Worm (Caenorhabditis elegans) whole organism, young adult: Measurements from ENCODE around the gene F47B8.18.
A peak's percentile ranks its signal among the peaks of the same experiment; 100 is the strongest.

ENCODE experiments used
- B0336.3 ChIP-seq: fragments of 200-800 bp; sonication (Bioruptor generic); IDR thresholded peaks from 2 replicates; pipeline ENCODE4 v1.3.6; 2022; ENCODE audit warnings: missing genetic modification characterization, missing compliant biosample characterization
- F23B12.7 ChIP-seq: sonication (generic microtip); optimal IDR thresholded peaks from 2 replicates; lab custom pipeline; 2017; ENCODE audit warnings: missing genetic modification characterization, mild to moderate bottlenecking, missing compliant biosample characterization, antibody characterized with exemption, moderate library complexity; ENCODE audit not compliant: insufficient read depth
- F33H1.4 ChIP-seq: fragments of 200-800 bp; sonication (Bioruptor generic); IDR thresholded peaks from 2 replicates; pipeline ENCODE4 v1.3.6; 2022; ENCODE audit warnings: missing genetic modification reagents, missing genetic modification characterization, missing compliant biosample characterization
- F37B4.10 ChIP-seq: fragments of 200-800 bp; sonication (Bioruptor generic); IDR thresholded peaks from 2 replicates; pipeline ENCODE4 v1.3.6; 2022; ENCODE audit warnings: missing genetic modification characterization, missing compliant biosample characterization
- F49E8.2 ChIP-seq: sonication (generic microtip); optimal IDR thresholded peaks from 3 replicates; lab custom pipeline; 2017; ENCODE audit warnings: missing genetic modification characterization, mild to moderate bottlenecking, missing compliant biosample characterization, antibody characterized with exemption, moderate library complexity; ENCODE audit not compliant: insufficient read depth
- F55B11.4 ChIP-seq: sonication (generic microtip); optimal IDR thresholded peaks from 2 replicates; lab custom pipeline; 2016; ENCODE audit warnings: missing compliant biosample characterization, missing genetic modification characterization, borderline replicate concordance; ENCODE audit not compliant: insufficient read depth
- K11D2.4 ChIP-seq: fragments of 200-800 bp; sonication (Bioruptor generic); IDR thresholded peaks from 2 replicates; pipeline ENCODE4 v1.3.6; 2022; ENCODE audit warnings: missing genetic modification reagents, missing genetic modification characterization, missing compliant biosample characterization
- K12H6.12 ChIP-seq: fragments of 200-800 bp; sonication (Bioruptor generic); optimal IDR thresholded peaks from 2 replicates; lab custom pipeline; 2018; ENCODE audit warnings: mild to moderate bottlenecking, missing genetic modification characterization, missing compliant biosample characterization
- T26A5.8 ChIP-seq: sonication (generic microtip); optimal IDR thresholded peaks from 2 replicates; lab custom pipeline; 2016; ENCODE audit warnings: missing genetic modification characterization, missing compliant biosample characterization
- Y53F4B.3 ChIP-seq: fragments of 200-800 bp; sonication (Bioruptor generic); IDR thresholded peaks from 2 replicates; pipeline ENCODE4 v1.3.6; 2022; ENCODE audit warnings: missing genetic modification reagents, missing genetic modification characterization, missing compliant biosample characterization
- Y53G8AR.9 ChIP-seq: fragments of 200-800 bp; sonication (Bioruptor generic); conservative IDR thresholded peaks from 2 replicates; pipeline ENCODE4 v1.3.6; 2022; ENCODE audit warnings: missing genetic modification reagents, missing genetic modification characterization, missing compliant biosample characterization
- Y67H2A.10 ChIP-seq: fragments of 200-800 bp; sonication (Bioruptor generic); conservative IDR thresholded peaks from 2 replicates; pipeline ENCODE4 v1.3.6; 2022; ENCODE audit warnings: missing genetic modification reagents, missing genetic modification characterization, missing compliant biosample characterization
- Y79H2A.3 ChIP-seq: fragments of 200-800 bp; sonication (Bioruptor generic); conservative IDR thresholded peaks from 2 replicates; pipeline ENCODE4 v1.3.6; 2022; ENCODE audit warnings: missing genetic modification reagents, missing genetic modification characterization, missing compliant biosample characterization
- aptf-3 ChIP-seq: fragments of 200-800 bp; sonication (Bioruptor generic); IDR thresholded peaks from 2 replicates; pipeline ENCODE4 v1.3.6; 2022; ENCODE audit warnings: missing genetic modification characterization, missing compliant biosample characterization
- atf-7 ChIP-seq: sonication (generic microtip); optimal IDR thresholded peaks from 2 replicates; lab custom pipeline; 2017; ENCODE audit warnings: mild to moderate bottlenecking, missing genetic modification characterization, missing compliant biosample characterization
- athp-1 ChIP-seq: sonication (generic microtip); optimal IDR thresholded peaks from 2 replicates; lab custom pipeline; 2017; ENCODE audit warnings: mild to moderate bottlenecking, missing genetic modification characterization, missing compliant biosample characterization
- attf-3 ChIP-seq: fragments of 200-800 bp; sonication (Bioruptor generic); conservative IDR thresholded peaks from 2 replicates; pipeline ENCODE4 v1.3.6; 2022; ENCODE audit warnings: missing genetic modification reagents, missing genetic modification characterization, missing compliant biosample characterization
- bed-1 ChIP-seq: fragments of 200-800 bp; sonication (Bioruptor generic); IDR thresholded peaks from 2 replicates; pipeline ENCODE4 v1.3.6; 2022; ENCODE audit warnings: missing genetic modification reagents, missing genetic modification characterization, missing compliant biosample characterization
- cebp-1 ChIP-seq, 2 experiments: fragments of 200-800 bp in 1 of 2; sonication (Bioruptor generic) in 1 of 2; sonication (generic microtip) in 1 of 2; IDR thresholded peaks in 1 of 2; optimal IDR thresholded peaks in 1 of 2; 2 replicates each; pipeline versions ENCODE4 v1.3.6 to Lab custom; 2017 to 2022; ENCODE audit warnings: missing compliant biosample characterization in 2 of 2, missing genetic modification characterization in 2 of 2, mild to moderate bottlenecking in 1 of 2, missing genetic modification reagents in 1 of 2, moderate library complexity in 1 of 2
- dpff-1 ChIP-seq: sonication (generic microtip); optimal IDR thresholded peaks from 2 replicates; lab custom pipeline; 2017; ENCODE audit warnings: mild to moderate bottlenecking, missing genetic modification characterization, missing compliant biosample characterization
- egl-18 ChIP-seq: fragments of 200-800 bp; sonication (Bioruptor generic); IDR thresholded peaks from 2 replicates; pipeline ENCODE4 v1.3.6; 2022; ENCODE audit warnings: missing genetic modification reagents, missing genetic modification characterization, missing compliant biosample characterization
- egl-44 ChIP-seq: fragments of 200-800 bp; sonication (Bioruptor generic); IDR thresholded peaks from 2 replicates; pipeline ENCODE4 v1.3.6; 2022; ENCODE audit warnings: missing genetic modification reagents, missing genetic modification characterization, missing compliant biosample characterization
- hmg-20 ChIP-seq: fragments of 200-800 bp; sonication (Bioruptor generic); IDR thresholded peaks from 2 replicates; pipeline ENCODE4 v1.3.6; 2022; ENCODE audit warnings: missing genetic modification reagents, missing genetic modification characterization, missing compliant biosample characterization
- let-526 ChIP-seq: fragments of 200-800 bp; sonication (Bioruptor generic); IDR thresholded peaks from 2 replicates; pipeline ENCODE4 v1.3.6; 2022; ENCODE audit warnings: missing genetic modification reagents, missing genetic modification characterization, missing compliant biosample characterization
- let-607 ChIP-seq, 2 experiments: fragments of 200-800 bp in 1 of 2; sonication (Bioruptor generic) in 1 of 2; sonication (generic microtip) in 1 of 2; optimal IDR thresholded peaks; 2 replicates each; lab custom pipeline; 2016 to 2018; ENCODE audit warnings: mild to moderate bottlenecking in 2 of 2, missing compliant biosample characterization in 2 of 2, missing genetic modification characterization in 2 of 2, moderate library complexity in 2 of 2, missing genotype in 1 of 2
- lin-26 ChIP-seq: fragments of 200-800 bp; sonication (Bioruptor generic); IDR thresholded peaks from 2 replicates; pipeline ENCODE4 v1.3.6; 2022; ENCODE audit warnings: missing genetic modification reagents, missing genetic modification characterization, missing compliant biosample characterization
- lin-35 ChIP-seq, 3 experiments: fragments of 150-350 bp in 2 of 3; sonication (generic microtip) in 1 of 3; optimal IDR thresholded peaks; 2 replicates each; lab custom pipeline; 2014 to 2018; ENCODE audit warnings: missing biosample characterization in 3 of 3, missing genetic modification characterization in 3 of 3, missing genetic modification reagents in 3 of 3
- lin-54 ChIP-seq: fragments of 200-800 bp; sonication (Bioruptor generic); optimal IDR thresholded peaks from 2 replicates; lab custom pipeline; 2018; ENCODE audit warnings: mild to moderate bottlenecking, missing genetic modification characterization, missing compliant biosample characterization
- madf-3 ChIP-seq: fragments of 200-800 bp; sonication (Bioruptor generic); IDR thresholded peaks from 2 replicates; pipeline ENCODE4 v1.3.6; 2022; ENCODE audit warnings: missing genetic modification reagents, missing genetic modification characterization, missing compliant biosample characterization
- madf-6 ChIP-seq: fragments of 200-800 bp; sonication (Bioruptor generic); IDR thresholded peaks from 2 replicates; pipeline ENCODE4 v1.3.6; 2022; ENCODE audit warnings: missing genetic modification reagents, missing genetic modification characterization, missing compliant biosample characterization
- mxl-1 ChIP-seq: sonication (generic microtip); optimal IDR thresholded peaks from 2 replicates; lab custom pipeline; 2016; ENCODE audit warnings: missing genetic modification characterization, missing compliant biosample characterization
- nfyb-1 ChIP-seq: fragments of 200-800 bp; sonication (Bioruptor generic); IDR thresholded peaks from 2 replicates; pipeline ENCODE4 v1.3.6; 2022; ENCODE audit warnings: missing genetic modification reagents, missing genetic modification characterization, missing compliant biosample characterization
- nhr-120 ChIP-seq: fragments of 200-800 bp; sonication (Bioruptor generic); IDR thresholded peaks from 2 replicates; pipeline ENCODE4 v1.3.6; 2022; ENCODE audit warnings: missing genetic modification characterization, missing compliant biosample characterization
- pha-4 ChIP-seq: fragments of 150-350 bp; sonication (generic microtip); optimal IDR thresholded peaks from 2 replicates; lab custom pipeline; 2014; ENCODE audit warnings: missing biosample characterization, missing genetic modification reagents, missing genetic modification characterization
- rcor-1 ChIP-seq: fragments of 200-800 bp; sonication (Bioruptor generic); IDR thresholded peaks from 2 replicates; pipeline ENCODE4 v1.3.6; 2022; ENCODE audit warnings: missing genetic modification reagents, missing genetic modification characterization, missing compliant biosample characterization
- snpc-1.1 ChIP-seq: sonication (generic microtip); optimal IDR thresholded peaks from 2 replicates; lab custom pipeline; 2017; ENCODE audit warnings: missing genetic modification characterization, mild to moderate bottlenecking, missing compliant biosample characterization, antibody characterized with exemption, moderate library complexity, missing genotype, missing genetic modification reagents; ENCODE audit not compliant: insufficient read depth
- snpc-3.4 ChIP-seq: sonication (generic microtip); optimal IDR thresholded peaks from 2 replicates; lab custom pipeline; 2017; ENCODE audit warnings: missing genetic modification characterization, mild to moderate bottlenecking, missing compliant biosample characterization, antibody characterized with exemption, moderate library complexity, missing genotype, missing genetic modification reagents
- somi-1 ChIP-seq: fragments of 200-800 bp; sonication (Bioruptor generic); optimal IDR thresholded peaks from 2 replicates; lab custom pipeline; 2018; ENCODE audit warnings: mild to moderate bottlenecking, missing genetic modification characterization, missing compliant biosample characterization
- sptf-2 ChIP-seq: fragments of 200-800 bp; sonication (Bioruptor generic); optimal IDR thresholded peaks from 2 replicates; lab custom pipeline; 2018; ENCODE audit warnings: mild to moderate bottlenecking, missing genetic modification characterization, missing compliant biosample characterization
- xnd-1 ChIP-seq: sonication (generic microtip); optimal IDR thresholded peaks from 2 replicates; lab custom pipeline; 2016; ENCODE audit warnings: missing genotype, missing genetic modification reagents, missing genetic modification characterization, missing compliant biosample characterization
- zfh-2 ChIP-seq: fragments of 200-800 bp; sonication (Bioruptor generic); conservative IDR thresholded peaks from 2 replicates; pipeline ENCODE4 v1.3.6; 2022; ENCODE audit warnings: missing genetic modification reagents, missing genetic modification characterization, missing compliant biosample characterization
- ztf-18 ChIP-seq: sonication (generic microtip); optimal IDR thresholded peaks from 2 replicates; lab custom pipeline; 2016; ENCODE audit warnings: missing genotype, mild to moderate bottlenecking, missing genetic modification characterization, missing compliant biosample characterization
- ztf-22 ChIP-seq: fragments of 200-800 bp; sonication (Bioruptor generic); optimal IDR thresholded peaks from 2 replicates; lab custom pipeline; 2018; ENCODE audit warnings: mild to moderate bottlenecking, missing genetic modification characterization, moderate library complexity, missing compliant biosample characterization
- ztf-25 ChIP-seq: fragments of 200-800 bp; sonication (Bioruptor generic); IDR thresholded peaks from 2 replicates; pipeline ENCODE4 v1.3.6; 2022; ENCODE audit warnings: missing genetic modification reagents, missing genetic modification characterization, missing compliant biosample characterization

The F47B8.18 gene

DNA sequence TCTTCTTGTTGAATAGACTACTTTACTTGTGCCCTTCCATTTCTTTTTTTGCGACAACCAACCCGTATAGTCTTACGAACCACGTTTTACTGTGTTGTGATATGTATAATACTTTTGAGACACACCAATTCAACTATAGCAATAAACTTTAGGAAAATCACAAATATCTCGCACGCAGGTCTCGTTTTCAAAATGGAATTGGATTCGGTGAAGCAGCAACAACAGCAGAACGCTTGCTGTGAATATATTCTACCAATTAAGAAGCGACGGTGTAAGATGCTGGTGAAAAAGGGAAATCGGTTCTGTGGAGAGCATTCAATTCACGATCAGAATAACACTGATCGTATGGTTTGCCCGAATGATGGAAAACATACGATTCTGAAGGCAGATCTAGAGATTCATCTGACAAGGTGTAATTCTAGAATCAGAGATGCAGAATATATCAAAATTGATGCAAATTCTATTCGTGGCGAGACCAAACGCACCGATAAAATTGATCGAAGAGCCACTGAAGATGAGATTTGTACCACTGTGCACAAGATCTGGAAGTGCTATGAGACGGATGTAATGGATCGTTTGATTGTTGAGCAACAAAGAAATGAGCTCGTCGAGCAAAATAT lies 29.1 kb upstream of the F47B8.18 start, which contains the start of gene Y49A3A.3 (continued):
- peak; percentile 16 for TF ChIP-seq ztf-22
- peak; percentile 56 for TF ChIP-seq madf-6 (GFP tag; lab: Robert Waterston, UW)
- peak; percentile 84 for TF ChIP-seq atf-7 (tag; lab: Kevin White, UChicago)
- no peak for TF ChIP-seq bed-1
- no peak for TF ChIP-seq sptf-2 (GFP tag; lab: Kevin White, UChicago)
- TF ChIP-seq F49E8.2 = no peak
- TF ChIP-seq lin-26 = 0 out of 2 replicates have a peak, but pooled peaks have one; percentile 19
- no peak for TF ChIP-seq F37B4.10 (GFP tag; lab: Robert Waterston, UW)
- TF ChIP-seq K11D2.4 (GFP tag; lab: Robert Waterston, UW) = peak; percentile 59; the same call in 1 of the 2 replicates

DNA sequence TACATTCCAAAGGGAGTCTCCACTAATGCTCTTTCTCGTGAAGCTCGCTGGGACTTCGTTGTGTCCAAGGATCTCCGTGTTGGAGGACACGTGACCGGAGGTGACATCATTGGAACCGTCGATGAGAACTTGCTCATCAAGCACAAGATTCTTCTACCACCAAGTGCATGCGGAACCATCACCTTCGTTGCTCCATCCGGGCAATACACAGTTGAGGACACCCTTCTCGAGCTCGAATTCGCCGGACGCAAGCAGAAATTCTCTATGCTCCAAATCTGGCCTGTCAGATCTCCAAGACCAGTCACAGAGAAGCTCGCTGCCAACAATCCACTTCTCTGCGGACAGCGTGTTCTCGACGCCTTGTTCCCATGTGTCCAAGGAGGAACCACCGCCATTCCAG lies 26.8 kb upstream of the F47B8.18 start:
- TF ChIP-seq Y67H2A.10 (no peak), B0336.3 (no peak), F55B11.4 (tag; lab: Kevin White, UChicago) (no peak), T26A5.8 (no peak), K11D2.4 (GFP tag; lab: Robert Waterston, UW) (0 out of 2 replicates have a peak, but pooled peaks have one; percentile 21), egl-18 (0 out of 2 replicates have a peak, but pooled peaks have one; percentile 13), egl-44 (no peak), athp-1 (tag; lab: Kevin White, UChicago) (no peak), let-526 (GFP tag; lab: Robert Waterston, UW) (no peak), ztf-18 (tag; lab: Kevin White, UChicago) (no peak), lin-26 (0 out of 2 replicates have a peak, but pooled peaks have one; percentile 9), Y53G8AR.9 (GFP tag; lab: Robert Waterston, UW) (no peak), cebp-1 (GFP tag; IDR thresholded peaks at IDR 0.05; lab: Robert Waterston, UW) (no peak), cebp-1 (tag; optimal IDR thresholded peaks at IDR 0.05; lab: Kevin White, UChicago) (no peak), nfyb-1 (GFP tag; lab: Robert Waterston, UW) (0 out of 2 replicates have a peak, but pooled peaks have one; percentile 23), mxl-1 (tag; lab: Kevin White, UChicago) (no peak), hmg-20 (no peak), rcor-1 (GFP tag; lab: Robert Waterston, UW) (no peak), zfh-2 (peak; percentile 49; the same call in 1 of the 2 replicates), pha-4 (tag; lab: Kevin White, UChicago) (no peak), let-607 (tag; optimal IDR thresholded peaks at IDR 0.05; lab: Kevin White, UChicago) (peak in 1 of 2 experiments; percentile 9), somi-1 (GFP tag; lab: Kevin White, UChicago) (no peak), F23B12.7 (tag; lab: Kevin White, UChicago) (no peak), lin-54 (GFP tag; lab: Kevin White, UChicago) (no peak), K12H6.12 (tag; lab: Kevin White, UChicago) (no peak), sptf-2 (GFP tag; lab: Kevin White, UChicago) (no peak), xnd-1 (tag; lab: Kevin White, UChicago) (no peak), F33H1.4 (GFP tag; lab: Robert Waterston, UW) (no peak), snpc-3.4 (tag; lab: Kevin White, UChicago) (no peak), attf-3 (no peak), snpc-1.1 (no peak), madf-3 (GFP tag; lab: Robert Waterston, UW) (peak; percentile 27; the same call in 1 of the 2 replicates), Y53F4B.3 (GFP tag; lab: Robert Waterston, UW) (no peak), F37B4.10 (GFP tag; lab: Robert Waterston, UW) (no peak), nhr-120 (no peak), Y79H2A.3 (GFP tag; lab: Robert Waterston, UW) (no peak), lin-35 (GFP tag; optimal IDR thresholded peaks at IDR 0.05; lab: Kevin White, UChicago) (no peak), aptf-3 (GFP tag; lab: Robert Waterston, UW) (no peak), ztf-22 (no peak), dpff-1 (tag; lab: Kevin White, UChicago) (peak; percentile 27), ztf-25 (no peak)
